Worm (Caenorhabditis elegans): ENCODE measurements around the gene dhp-2.
A peak's percentile ranks its signal among the peaks of the same experiment; 100 is the strongest.

dhp-2 gene

ce11 chrIV:9974392-9974791 is 3.5 kb upstream of the dhp-2 start, which contains the start of gene C47E12.9:
Gene C47E12.9 (plus strand): TSS chrIV:9974692.
- TF ChIP-seq Y55F3AM.14 (GFP tag; optimal IDR thresholded peaks at IDR 0.05), result no peak
- no peak for TF ChIP-seq peb-1 (tag; optimal IDR thresholded peaks at IDR 0.05)
- no peak for TF ChIP-seq lsy-2 (tag; optimal IDR thresholded peaks at IDR 0.05)
- TF ChIP-seq crh-2 (tag; optimal IDR thresholded peaks at IDR 0.05), result no peak
- TF ChIP-seq lin-13 (GFP tag; optimal IDR thresholded peaks at IDR 0.05), result no peak
- TF ChIP-seq elt-3 (tag; optimal IDR thresholded peaks at IDR 0.05), result no peak
- no peak for TF ChIP-seq unc-55 (GFP tag; optimal IDR thresholded peaks at IDR 0.05)
- TF ChIP-seq nhr-6 (tag; optimal IDR thresholded peaks at IDR 0.05), result no peak
- TF ChIP-seq elt-1 (tag; optimal IDR thresholded peaks at IDR 0.05), result no peak

ce11 chrIV:9976284-9976683 is 1.6 kb upstream of the dhp-2 start, which contains the start of gene C47E12.14:
Gene C47E12.14 (minus strand): TSS chrIV:9976384.
- no peak for TF ChIP-seq nhr-129 (tag; optimal IDR thresholded peaks at IDR 0.05)
- no peak for TF ChIP-seq F13H6.1 (tag; optimal IDR thresholded peaks at IDR 0.05)
- TF ChIP-seq nhr-21 (tag; optimal IDR thresholded peaks at IDR 0.05), result no peak
- no peak for TF ChIP-seq lsy-2 (tag; optimal IDR thresholded peaks at IDR 0.05)
- TF ChIP-seq R02D3.7 (tag; optimal IDR thresholded peaks at IDR 0.05), result no peak
- TF ChIP-seq elt-1 (tag; optimal IDR thresholded peaks at IDR 0.05), result no peak
- TF ChIP-seq nhr-10 (tag; optimal IDR thresholded peaks at IDR 0.05), result no peak
- TF ChIP-seq ama-1 (optimal IDR thresholded peaks at IDR 0.05), result no peak
- no peak for TF ChIP-seq blmp-1 (tag; optimal IDR thresholded peaks at IDR 0.05; ENCODE audit: insufficient read depth)
- no peak for TF ChIP-seq lin-39 (tag; optimal IDR thresholded peaks at IDR 0.05)
- no peak for TF ChIP-seq alr-1 (tag; optimal IDR thresholded peaks at IDR 0.05)
- TF ChIP-seq skn-1 (tag; optimal IDR thresholded peaks at IDR 0.05), result no peak
- TF ChIP-seq ztf-1 (GFP tag; conservative IDR thresholded peaks at IDR 0.05), result no peak
- no peak for TF ChIP-seq sem-4 (tag; optimal IDR thresholded peaks at IDR 0.05)
- TF ChIP-seq elt-3 (tag; optimal IDR thresholded peaks at IDR 0.05), result no peak
- TF ChIP-seq sma-9 (GFP tag; optimal IDR thresholded peaks at IDR 0.05), result no peak
- no peak for TF ChIP-seq sma-9 (tag; optimal IDR thresholded peaks at IDR 0.05)

ce11 chrIV:9982226-9982794 is 4.4 kb downstream of the dhp-2 start, which contains the start of gene rrp-1:
Gene rrp-1 (minus strand): TSS chrIV:9982276.
- TF ChIP-seq ama-1 (optimal IDR thresholded peaks at IDR 0.05) (no peak), elt-1 (tag; optimal IDR thresholded peaks at IDR 0.05) (no peak), gmeb-1 (tag; optimal IDR thresholded peaks at IDR 0.05) (no peak), nhr-77 (tag; optimal IDR thresholded peaks at IDR 0.05) (no peak), ceh-16 (tag; optimal IDR thresholded peaks at IDR 0.05) (no peak), nhr-11 (tag; optimal IDR thresholded peaks at IDR 0.05) (no peak), sma-3 (GFP tag; optimal IDR thresholded peaks at IDR 0.05) (no peak), alr-1 (tag; optimal IDR thresholded peaks at IDR 0.05) (no peak), lsy-2 (tag; optimal IDR thresholded peaks at IDR 0.05) (no peak), skn-1 (tag; optimal IDR thresholded peaks at IDR 0.05) (no peak), Y55F3AM.14 (GFP tag; optimal IDR thresholded peaks at IDR 0.05) (no peak), blmp-1 (tag; optimal IDR thresholded peaks at IDR 0.05; ENCODE audit: insufficient read depth) (no peak), unc-62 (GFP tag; optimal IDR thresholded peaks at IDR 0.05) (no peak), nhr-129 (tag; optimal IDR thresholded peaks at IDR 0.05) (no peak), C34F6.9 (tag; optimal IDR thresholded peaks at IDR 0.05) (peak; percentile 38), unc-55 (GFP tag; optimal IDR thresholded peaks at IDR 0.05) (peak; percentile 41), lin-13 (GFP tag; optimal IDR thresholded peaks at IDR 0.05) (no peak)

ce11 chrIV:9982895-9983294 is 5.0 kb downstream of the dhp-2 start, which contains the start of gene mam-2:
Gene mam-2 (plus strand): TSS chrIV:9983195.
- TF ChIP-seq nhr-12 (tag; optimal IDR thresholded peaks at IDR 0.05), result no peak
- TF ChIP-seq ztf-11 (tag; optimal IDR thresholded peaks at IDR 0.05), result no peak
- no peak for TF ChIP-seq elt-1 (tag; optimal IDR thresholded peaks at IDR 0.05)
- no peak for TF ChIP-seq C34F6.9 (tag; optimal IDR thresholded peaks at IDR 0.05)
- no peak for TF ChIP-seq ZK546.5 (tag; optimal IDR thresholded peaks at IDR 0.05)
- TF ChIP-seq nhr-11 (tag; optimal IDR thresholded peaks at IDR 0.05), result no peak
- TF ChIP-seq mdl-1 (tag; optimal IDR thresholded peaks at IDR 0.05), result no peak
- no peak for TF ChIP-seq sma-9 (GFP tag; optimal IDR thresholded peaks at IDR 0.05)
- no peak for TF ChIP-seq sma-9 (tag; optimal IDR thresholded peaks at IDR 0.05)
- TF ChIP-seq ztf-1 (GFP tag; conservative IDR thresholded peaks at IDR 0.05), result no peak

ce11 chrIV:9989416-9989815 is 11.5 kb downstream of the dhp-2 start:
- no peak for TF ChIP-seq ama-1 (optimal IDR thresholded peaks at IDR 0.05)
- peak; percentile 27 for TF ChIP-seq crh-2 (tag; optimal IDR thresholded peaks at IDR 0.05)

Data from whole organism, L2 larva.